Fruit fly (Drosophila melanogaster) whole organism, adult: Measurements from ENCODE around the gene obst-J.

Source experiments
- CG7045 ChIP-seq: fragments of 200-800 bp; sonication (Bioruptor generic); optimal IDR thresholded peaks from 2 replicates; lab custom pipeline; 2017; ENCODE audit warnings: missing biosample characterization, mild to moderate bottlenecking, missing genetic modification characterization
- kay ChIP-seq: fragments of 200-800 bp; sonication (Bioruptor generic); peaks from one replicate; lab custom pipeline; 2016; ENCODE audit warnings: missing biosample characterization, missing genetic modification characterization, borderline replicate concordance
- ovo ChIP-seq: fragments of 200-800 bp; sonication (Bioruptor generic); optimal IDR thresholded peaks from 2 replicates; lab custom pipeline; 2016; ENCODE audit warnings: missing biosample characterization, missing genetic modification characterization

- TF ChIP-seq ovo (GFP tag; lab: Kevin White, UChicago), result no peak
- no peak for TF ChIP-seq kay
- TF ChIP-seq CG7045 (GFP tag; lab: Kevin White, UChicago), result no peak
Observed at dm6 chr3L:20085035-20085434, 46.5 kb downstream of the obst-J start.
